Worm (Caenorhabditis elegans): Measurements from ENCODE around the gene srg-24.

srg-24 gene

ce11 chrII:3078496-3078895, 21.9 kb downstream of the srg-24 start, which contains the start of gene copb-1:
copb-1 (plus strand) TSS chrII:3078796.
- TF ChIP-seq ztf-11 (tag; optimal IDR thresholded peaks at IDR 0.05) (no peak), lin-32 (GFP tag; optimal IDR thresholded peaks at IDR 0.05) (no peak), nhr-76 (tag; optimal IDR thresholded peaks at IDR 0.05) (no peak), sptf-1 (tag; optimal IDR thresholded peaks at IDR 0.05) (no peak), unc-120 (tag; optimal IDR thresholded peaks at IDR 0.05; ENCODE audit: poor library complexity, severe bottlenecking) (no peak), ces-1 (GFP tag; optimal IDR thresholded peaks at IDR 0.05) (no peak)

- TF ChIP-seq M03D4.4 (tag; optimal IDR thresholded peaks at IDR 0.05) (no peak), lsy-2 (tag; optimal IDR thresholded peaks at IDR 0.05) (peak; percentile 99), nhr-12 (tag; optimal IDR thresholded peaks at IDR 0.05) (no peak), lin-13 (tag; optimal IDR thresholded peaks at IDR 0.05) (peak; percentile 70), mls-2 (tag; optimal IDR thresholded peaks at IDR 0.05) (peak; percentile 44), nhr-76 (tag; optimal IDR thresholded peaks at IDR 0.05) (no peak), ceh-83 (GFP tag; optimal IDR thresholded peaks at IDR 0.05) (peak; percentile 68), bed-3 (GFP tag; optimal IDR thresholded peaks at IDR 0.05) (peak; percentile 59), sptf-1 (tag; optimal IDR thresholded peaks at IDR 0.05) (peak; percentile 70), ham-2 (GFP tag; optimal IDR thresholded peaks at IDR 0.05) (peak; percentile 7), unc-120 (tag; optimal IDR thresholded peaks at IDR 0.05; ENCODE audit: poor library complexity, severe bottlenecking) (peak; percentile 10), pha-4 (tag; optimal IDR thresholded peaks at IDR 0.05) (peak; percentile 78), ces-1 (GFP tag; optimal IDR thresholded peaks at IDR 0.05) (peak; percentile 76), drap-1 (GFP tag; optimal IDR thresholded peaks at IDR 0.05) (peak; percentile 68), unc-62 (GFP tag; optimal IDR thresholded peaks at IDR 0.05) (peak; percentile 30), sem-2 (GFP tag; optimal IDR thresholded peaks at IDR 0.05) (no peak), mep-1 (tag; optimal IDR thresholded peaks at IDR 0.05) (peak; percentile 49), blmp-1 (tag; optimal IDR thresholded peaks at IDR 0.05) (no peak), ceh-43 (GFP tag; optimal IDR thresholded peaks at IDR 0.05) (peak; percentile 44), nhr-237 (tag; optimal IDR thresholded peaks at IDR 0.05) (peak; percentile 26), tbx-8 (GFP tag; optimal IDR thresholded peaks at IDR 0.05) (peak; percentile 20), zip-8 (tag; optimal IDR thresholded peaks at IDR 0.05) (no peak), elt-1 (tag; optimal IDR thresholded peaks at IDR 0.05; ENCODE audit: borderline replicate concordance, insufficient read depth) (peak; percentile 31)
Observed at ce11 chrII:3076915-3077314, 23.5 kb downstream of the srg-24 start, which contains the start of gene Y25C1A.8. Y25C1A.8 (minus strand) TSS chrII:3076959.

- TF ChIP-seq blmp-1 (tag; optimal IDR thresholded peaks at IDR 0.05) (no peak), pha-4 (tag; optimal IDR thresholded peaks at IDR 0.05) (no peak), elt-3 (tag; optimal IDR thresholded peaks at IDR 0.05) (no peak), cnd-1 (tag; optimal IDR thresholded peaks at IDR 0.05) (no peak), mep-1 (tag; optimal IDR thresholded peaks at IDR 0.05) (no peak), unc-39 (tag; optimal IDR thresholded peaks at IDR 0.05) (no peak)
Observed at ce11 chrII:3071012-3071749, 29.3 kb downstream of the srg-24 start, which contains the start of gene Y25C1A.7. Y25C1A.7 (minus strand) TSS chrII:3071062.

ce11 chrII:3070182-3070581, 30.3 kb downstream of the srg-24 start:
- TF ChIP-seq cnd-1 (tag; optimal IDR thresholded peaks at IDR 0.05) (no peak), nhr-12 (tag; optimal IDR thresholded peaks at IDR 0.05) (no peak), elt-3 (tag; optimal IDR thresholded peaks at IDR 0.05) (no peak), lin-13 (tag; optimal IDR thresholded peaks at IDR 0.05) (no peak), flh-1 (GFP tag; optimal IDR thresholded peaks at IDR 0.05) (no peak), bed-3 (GFP tag; optimal IDR thresholded peaks at IDR 0.05) (no peak), lin-32 (GFP tag; optimal IDR thresholded peaks at IDR 0.05) (no peak)

ce11 chrII:3068646-3069045, 31.8 kb downstream of the srg-24 start:
- no peak for TF ChIP-seq blmp-1 (tag; optimal IDR thresholded peaks at IDR 0.05)
- TF ChIP-seq drap-1 (GFP tag; optimal IDR thresholded peaks at IDR 0.05): no peak
- no peak for TF ChIP-seq bed-3 (GFP tag; optimal IDR thresholded peaks at IDR 0.05)
- no peak for TF ChIP-seq zip-8 (tag; optimal IDR thresholded peaks at IDR 0.05)
- TF ChIP-seq sptf-1 (tag; optimal IDR thresholded peaks at IDR 0.05): no peak
- no peak for TF ChIP-seq nhr-12 (tag; optimal IDR thresholded peaks at IDR 0.05)
- no peak for TF ChIP-seq nhr-2 (tag; optimal IDR thresholded peaks at IDR 0.05)
- TF ChIP-seq hlh-1 (tag; optimal IDR thresholded peaks at IDR 0.05): no peak
- TF ChIP-seq lsy-2 (tag; optimal IDR thresholded peaks at IDR 0.05): no peak
- no peak for TF ChIP-seq pha-4 (tag; optimal IDR thresholded peaks at IDR 0.05)
- no peak for TF ChIP-seq cnd-1 (tag; optimal IDR thresholded peaks at IDR 0.05)
- no peak for TF ChIP-seq elt-3 (tag; optimal IDR thresholded peaks at IDR 0.05)
